Worm (Caenorhabditis elegans) whole organism, L2 larva: ENCODE data around the gene spp-31.

Source experiments
- F13H6.1 ChIP-seq: sonication (generic microtip); optimal IDR thresholded peaks from 2 replicates; lab custom pipeline; 2016; ENCODE audit warnings: missing genetic modification characterization, missing compliant biosample characterization
- R02D3.7 ChIP-seq: fragments of 150-350 bp; optimal IDR thresholded peaks from 2 replicates; lab custom pipeline; 2014; ENCODE audit warnings: missing biosample characterization, missing genetic modification characterization
- ZK546.5 ChIP-seq: sonication (generic microtip); optimal IDR thresholded peaks from 2 replicates; lab custom pipeline; 2017; ENCODE audit warnings: missing biosample characterization, missing genetic modification characterization
- alr-1 ChIP-seq: fragments of 150-350 bp; optimal IDR thresholded peaks from 2 replicates; lab custom pipeline; 2014; ENCODE audit warnings: missing biosample characterization, missing genetic modification characterization
- ama-1 ChIP-seq: fragments of 150-350 bp; optimal IDR thresholded peaks from 2 replicates; lab custom pipeline; 2018; ENCODE audit warnings: inconsistent platforms
- blmp-1 ChIP-seq: sonication (generic microtip); optimal IDR thresholded peaks from 2 replicates; lab custom pipeline; 2017; ENCODE audit warnings: missing genetic modification characterization, mild to moderate bottlenecking, missing compliant biosample characterization, antibody characterized with exemption, moderate library complexity; ENCODE audit not compliant: insufficient read depth
- crh-2 ChIP-seq: sonication (generic microtip); optimal IDR thresholded peaks from 2 replicates; lab custom pipeline; 2017; ENCODE audit warnings: missing biosample characterization, missing genetic modification characterization
- dmd-4 ChIP-seq: sonication (generic microtip); optimal IDR thresholded peaks from 2 replicates; lab custom pipeline; 2017; ENCODE audit warnings: missing biosample characterization, missing genetic modification characterization
- egl-27 ChIP-seq: sonication (generic microtip); optimal IDR thresholded peaks from 3 replicates; lab custom pipeline; 2017; ENCODE audit warnings: missing biosample characterization, missing genetic modification reagents, missing genetic modification characterization
- elt-1 ChIP-seq: fragments of 150-350 bp; optimal IDR thresholded peaks from 2 replicates; lab custom pipeline; 2014; ENCODE audit warnings: missing biosample characterization, missing genetic modification characterization
- elt-3 ChIP-seq: sonication (generic microtip); optimal IDR thresholded peaks from 2 replicates; lab custom pipeline; 2017; ENCODE audit warnings: missing biosample characterization, missing genetic modification characterization
- fos-1 ChIP-seq: fragments of 150-350 bp; optimal IDR thresholded peaks from 2 replicates; lab custom pipeline; 2014; ENCODE audit warnings: missing biosample characterization, missing genetic modification characterization
- gmeb-1 ChIP-seq: fragments of 150-350 bp; optimal IDR thresholded peaks from 2 replicates; lab custom pipeline; 2014; ENCODE audit warnings: missing biosample characterization, missing genetic modification characterization
- lin-11 ChIP-seq: fragments of 150-350 bp; sonication (generic microtip); optimal IDR thresholded peaks from 2 replicates; lab custom pipeline; 2014; ENCODE audit warnings: missing biosample characterization, missing genetic modification characterization, inconsistent platforms, mixed read lengths
- lin-39 ChIP-seq: fragments of 150-350 bp; optimal IDR thresholded peaks from 2 replicates; lab custom pipeline; 2014; ENCODE audit warnings: missing biosample characterization, missing genetic modification reagents, missing genetic modification characterization
- lsy-2 ChIP-seq, 2 experiments: fragments of 150-350 bp in 1 of 2; sonication (generic microtip) in 1 of 2; optimal IDR thresholded peaks; 2 replicates each; lab custom pipeline; 2014 to 2017; ENCODE audit warnings: missing biosample characterization in 2 of 2, missing genetic modification characterization in 2 of 2
- mab-5 ChIP-seq: fragments of 150-350 bp; optimal IDR thresholded peaks from 2 replicates; lab custom pipeline; 2014; ENCODE audit warnings: missing biosample characterization, missing genetic modification characterization
- mdl-1 ChIP-seq, 2 experiments: fragments of 150-350 bp in 1 of 2; sonication (generic microtip) in 1 of 2; optimal IDR thresholded peaks; 2 replicates each; lab custom pipeline; 2017; ENCODE audit warnings: missing biosample characterization in 2 of 2, missing genetic modification characterization in 2 of 2
- nhr-12 ChIP-seq: fragments of 150-350 bp; optimal IDR thresholded peaks from 2 replicates; lab custom pipeline; 2014; ENCODE audit warnings: missing biosample characterization, missing genetic modification characterization
- nhr-129 ChIP-seq: fragments of 150-350 bp; optimal IDR thresholded peaks from 2 replicates; lab custom pipeline; 2014; ENCODE audit warnings: missing biosample characterization, missing genetic modification characterization
- nhr-21 ChIP-seq: fragments of 150-350 bp; optimal IDR thresholded peaks from 2 replicates; lab custom pipeline; 2014; ENCODE audit warnings: missing biosample characterization, missing genetic modification characterization
- nhr-25 ChIP-seq: fragments of 150-350 bp; sonication (generic microtip); optimal IDR thresholded peaks from 3 replicates; lab custom pipeline; 2014; ENCODE audit warnings: missing biosample characterization, missing genetic modification characterization
- nhr-6 ChIP-seq: fragments of 150-350 bp; optimal IDR thresholded peaks from 2 replicates; lab custom pipeline; 2014; ENCODE audit warnings: missing biosample characterization, missing genetic modification characterization
- nhr-77 ChIP-seq: fragments of 150-350 bp; optimal IDR thresholded peaks from 2 replicates; lab custom pipeline; 2014; ENCODE audit warnings: missing biosample characterization, missing genetic modification characterization
- sem-4 ChIP-seq: fragments of 150-350 bp; optimal IDR thresholded peaks from 2 replicates; lab custom pipeline; 2014; ENCODE audit warnings: missing biosample characterization, missing genetic modification reagents, missing genetic modification characterization
- skn-1 ChIP-seq: sonication (generic microtip); optimal IDR thresholded peaks from 2 replicates; lab custom pipeline; 2017; ENCODE audit warnings: missing biosample characterization, missing genetic modification characterization
- sma-3 ChIP-seq: sonication (generic microtip); optimal IDR thresholded peaks from 2 replicates; lab custom pipeline; 2016; ENCODE audit warnings: missing genetic modification reagents, missing genetic modification characterization, missing compliant biosample characterization
- sma-9 ChIP-seq, 2 experiments: fragments of 150-350 bp in 1 of 2; sonication (generic microtip) in 1 of 2; optimal IDR thresholded peaks; 2 replicates each; lab custom pipeline; 2014 to 2016; ENCODE audit warnings: missing genetic modification characterization in 2 of 2, mild to moderate bottlenecking in 1 of 2, missing biosample characterization in 1 of 2, missing compliant biosample characterization in 1 of 2, missing genetic modification reagents in 1 of 2, moderate library complexity in 1 of 2
- unc-39 ChIP-seq: fragments of 150-350 bp; optimal IDR thresholded peaks from 2 replicates; lab custom pipeline; 2014; ENCODE audit warnings: missing biosample characterization, missing genetic modification characterization
- unc-55 ChIP-seq: fragments of 150-350 bp; sonication (generic microtip); optimal IDR thresholded peaks from 3 replicates; lab custom pipeline; 2014; ENCODE audit warnings: missing biosample characterization, missing genetic modification reagents, missing genetic modification characterization
- unc-62 ChIP-seq: fragments of 150-350 bp; optimal IDR thresholded peaks from 2 replicates; lab custom pipeline; 2014; ENCODE audit warnings: missing biosample characterization, missing genetic modification reagents, missing genetic modification characterization
- ztf-4 ChIP-seq: fragments of 150-350 bp; optimal IDR thresholded peaks from 2 replicates; lab custom pipeline; 2014; ENCODE audit warnings: missing biosample characterization, missing genetic modification characterization

The spp-31 gene

ce11 chrIV:1454194-1454593, 47.8 kb downstream of the spp-31 start:
- TF ChIP-seq mdl-1 (tag; optimal IDR thresholded peaks at IDR 0.05; lab: Kevin White, UChicago) = peak in 1 of 2 experiments; percentile 12
- peak; percentile 70 for TF ChIP-seq fos-1 (tag; lab: Kevin White, UChicago)
- no peak for TF ChIP-seq sem-4 (tag; lab: Kevin White, UChicago)
- TF ChIP-seq lsy-2 (tag; optimal IDR thresholded peaks at IDR 0.05; lab: Kevin White, UChicago) = peak in 1 of 2 experiments; percentile 40
- TF ChIP-seq nhr-6 (tag; lab: Kevin White, UChicago) = peak; percentile 15
- no peak for TF ChIP-seq ZK546.5 (tag; lab: Kevin White, UChicago)
- TF ChIP-seq nhr-25 (tag; lab: Kevin White, UChicago) = peak; percentile 62
- no peak for TF ChIP-seq R02D3.7 (tag; lab: Kevin White, UChicago)
- TF ChIP-seq mab-5 (tag; lab: Kevin White, UChicago) = no peak
- no peak for TF ChIP-seq elt-3
- TF ChIP-seq nhr-21 (tag; lab: Kevin White, UChicago) = no peak
- no peak for TF ChIP-seq elt-1 (tag; lab: Kevin White, UChicago)
- TF ChIP-seq gmeb-1 (tag; lab: Kevin White, UChicago) = peak; percentile 61
- no peak for TF ChIP-seq ztf-4
- TF ChIP-seq crh-2 (tag; lab: Kevin White, UChicago) = peak; percentile 93
- no peak for TF ChIP-seq blmp-1
- no peak for TF ChIP-seq lin-11 (tag; lab: Kevin White, UChicago)
- TF ChIP-seq nhr-129 (tag; lab: Kevin White, UChicago) = peak; percentile 41
- peak; percentile 46 for TF ChIP-seq F13H6.1 (tag; lab: Kevin White, UChicago)
- no peak for TF ChIP-seq egl-27 (tag; lab: Kevin White, UChicago)
- TF ChIP-seq skn-1 = peak; percentile 37
- TF ChIP-seq sma-9 (GFP tag; optimal IDR thresholded peaks at IDR 0.05; lab: Kevin White, UChicago) = peak; percentile 82
- no peak for TF ChIP-seq sma-9 (tag; optimal IDR thresholded peaks at IDR 0.05; lab: Kevin White, UChicago)
- no peak for TF ChIP-seq unc-62 (GFP tag; lab: Kevin White, UChicago)
- TF ChIP-seq sma-3 (GFP tag; lab: Kevin White, UChicago) = peak; percentile 74

- TF ChIP-seq fos-1 (tag; lab: Kevin White, UChicago) (peak; percentile 87), nhr-25 (tag; lab: Kevin White, UChicago) (peak; percentile 6), unc-39 (tag; lab: Kevin White, UChicago) (no peak), F13H6.1 (tag; lab: Kevin White, UChicago) (peak; percentile 41), elt-3 (no peak), blmp-1 (no peak), nhr-129 (tag; lab: Kevin White, UChicago) (peak; percentile 18), sma-9 (GFP tag; optimal IDR thresholded peaks at IDR 0.05; lab: Kevin White, UChicago) (peak; percentile 62), sma-9 (tag; optimal IDR thresholded peaks at IDR 0.05; lab: Kevin White, UChicago) (no peak)
- TF ChIP-seq, all 48 proteins: peak for 5
These were observed 48.6 kb downstream of the spp-31 start for ce11 chrIV:1455006-1455405.

- no peak for TF ChIP-seq nhr-129 (tag; lab: Kevin White, UChicago)
- no peak for TF ChIP-seq dmd-4 (tag; lab: Kevin White, UChicago)
- no peak for TF ChIP-seq nhr-12
- TF ChIP-seq nhr-77 (tag; lab: Kevin White, UChicago) = no peak
- no peak for TF ChIP-seq lsy-2 (tag; optimal IDR thresholded peaks at IDR 0.05; lab: Kevin White, UChicago)
- no peak for TF ChIP-seq sma-9 (GFP tag; optimal IDR thresholded peaks at IDR 0.05; lab: Kevin White, UChicago)
- no peak for TF ChIP-seq sma-9 (tag; optimal IDR thresholded peaks at IDR 0.05; lab: Kevin White, UChicago)
- TF ChIP-seq alr-1 (tag; lab: Kevin White, UChicago) = no peak
- TF ChIP-seq mab-5 (tag; lab: Kevin White, UChicago) = no peak
- TF ChIP-seq R02D3.7 (tag; lab: Kevin White, UChicago) = no peak
- no peak for TF ChIP-seq lin-39
- TF ChIP-seq unc-55 (GFP tag; lab: Kevin White, UChicago) = no peak
- no peak for TF ChIP-seq ama-1 (lab: Kevin White, UChicago)
- TF ChIP-seq, all 48 proteins: peak for 0
These were observed 50.4 kb downstream of the spp-31 start, which contains the start of gene nadk-1 for ce11 chrIV:1456775-1457174. nadk-1 (plus strand) TSS chrIV:1457075.
